Worm (Caenorhabditis elegans): ENCODE data around the gene str-252.
"Not testable (repeated sequence)": the region's sequence is repeated elsewhere in the genome, so short reads cannot be mapped to it uniquely, and the experiment has no call there.

DNA sequence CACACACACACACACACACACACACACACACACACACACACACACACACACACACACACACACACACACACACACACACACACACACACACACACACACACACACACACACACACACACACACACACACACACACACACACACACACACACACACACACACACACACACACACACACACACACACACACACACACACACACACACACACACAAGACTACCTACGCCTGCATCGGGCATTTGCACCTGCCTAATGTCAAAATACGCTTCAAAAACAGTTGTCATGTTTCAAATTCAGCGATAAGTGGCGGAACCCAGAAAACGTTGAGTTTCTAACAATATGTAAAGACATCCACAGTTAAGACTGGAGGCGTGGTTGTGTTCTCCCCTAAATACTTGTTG lies 47.4 kb upstream of the str-252 start:
- TF ChIP-seq ceh-36 (tag; optimal IDR thresholded peaks at IDR 0.05); ets-7 (tag; optimal IDR thresholded peaks at IDR 0.05); pes-1 (GFP tag; IDR thresholded peaks at IDR 0.05); tbx-37 (GFP tag; conservative IDR thresholded peaks at IDR 0.05): not testable (repeated sequence)

Measured in whole organism, early embryonic.